Fruit fly (Drosophila melanogaster) whole organism, embryonic: ENCODE measurements around the gene CG11052.

Experiments
- Asciz ChIP-seq: fragments of 200-800 bp; sonication (Bioruptor generic); optimal IDR thresholded peaks from 2 replicates; lab custom pipeline; 2017; ENCODE audit warnings: missing biosample characterization, mild to moderate bottlenecking, missing genetic modification characterization, missing genetic modification reagents
- Atf6 ChIP-seq: fragments of 200-800 bp; sonication (Bioruptor generic); IDR thresholded peaks from 2 replicates; pipeline ENCODE4 v1.3.6; 2022; ENCODE audit warnings: missing biosample characterization, missing genetic modification characterization
- CG10543 ChIP-seq: fragments of 200-800 bp; sonication (Bioruptor generic); optimal IDR thresholded peaks from 3 replicates; lab custom pipeline; 2017; ENCODE audit warnings: missing biosample characterization, mild to moderate bottlenecking, missing genetic modification characterization, moderate library complexity
- CG10654 ChIP-seq: fragments of 200-800 bp; sonication (Bioruptor generic); optimal IDR thresholded peaks from 2 replicates; lab custom pipeline; 2016; ENCODE audit warnings: missing biosample characterization, missing genetic modification characterization
- CG11398 ChIP-seq: fragments of 200-800 bp; sonication (Bioruptor generic); optimal IDR thresholded peaks from 2 replicates; lab custom pipeline; 2016; ENCODE audit warnings: missing biosample characterization, missing genetic modification characterization
- CG12071 ChIP-seq: fragments of 200-800 bp; sonication (Bioruptor generic); optimal IDR thresholded peaks from 3 replicates; lab custom pipeline; 2018; ENCODE audit warnings: missing biosample characterization, mild to moderate bottlenecking, missing genetic modification characterization
- CG13424 ChIP-seq: fragments of 200-800 bp; sonication (Bioruptor generic); optimal IDR thresholded peaks from 2 replicates; lab custom pipeline; 2019; ENCODE audit warnings: missing biosample characterization, mild to moderate bottlenecking, missing genetic modification characterization, moderate library complexity
- CG14710 ChIP-seq: fragments of 200-800 bp; sonication (Bioruptor generic); optimal IDR thresholded peaks from 3 replicates; lab custom pipeline; 2019; ENCODE audit warnings: missing biosample characterization, mild to moderate bottlenecking, missing genetic modification characterization, moderate library complexity
- CG15073 ChIP-seq: fragments of 200-800 bp; sonication (Bioruptor generic); optimal IDR thresholded peaks from 2 replicates; lab custom pipeline; 2016; ENCODE audit warnings: missing biosample characterization, missing genetic modification characterization
- CG15696 ChIP-seq: fragments of 200-800 bp; sonication (Bioruptor generic); optimal IDR thresholded peaks from 2 replicates; lab custom pipeline; 2019; ENCODE audit warnings: missing biosample characterization, mild to moderate bottlenecking, missing genetic modification characterization, moderate library complexity
- CG1603 ChIP-seq: fragments of 200-800 bp; sonication (Bioruptor generic); optimal IDR thresholded peaks from 2 replicates; lab custom pipeline; 2019; ENCODE audit warnings: missing biosample characterization, mild to moderate bottlenecking, missing genetic modification characterization, moderate library complexity
- CG17361 ChIP-seq: fragments of 200-800 bp; sonication (Bioruptor generic); IDR thresholded peaks from 3 replicates; pipeline ENCODE4 v1.3.6; 2022; ENCODE audit warnings: missing biosample characterization, missing genetic modification characterization
- CG2875 ChIP-seq: fragments of 200-800 bp; sonication (Bioruptor generic); optimal IDR thresholded peaks from 2 replicates; lab custom pipeline; 2017; ENCODE audit warnings: missing biosample characterization, mild to moderate bottlenecking, missing genetic modification characterization, missing genetic modification reagents
- CG7372 ChIP-seq: fragments of 200-800 bp; sonication (Bioruptor generic); IDR thresholded peaks from 2 replicates; pipeline ENCODE4 v1.3.6; 2022; ENCODE audit warnings: missing biosample characterization, missing genetic modification characterization
- CG7745 ChIP-seq: fragments of 200-800 bp; sonication (Bioruptor generic); optimal IDR thresholded peaks from 2 replicates; lab custom pipeline; 2018; ENCODE audit warnings: missing biosample characterization, mild to moderate bottlenecking, missing genetic modification characterization, moderate library complexity
- CG8765 ChIP-seq: fragments of 200-800 bp; sonication (Bioruptor generic); IDR thresholded peaks from 2 replicates; pipeline ENCODE4 v1.3.6; 2022; ENCODE audit warnings: missing biosample characterization, missing genetic modification characterization
- Chrac-16 ChIP-seq: fragments of 200-800 bp; sonication (Bioruptor generic); optimal IDR thresholded peaks from 3 replicates; lab custom pipeline; 2016; ENCODE audit warnings: missing biosample characterization, missing genetic modification characterization
- CkIIα-i1 ChIP-seq: fragments of 200-800 bp; sonication (Bioruptor generic); IDR thresholded peaks from 2 replicates; pipeline ENCODE4 v1.3.6; 2022; ENCODE audit warnings: missing biosample characterization, missing genetic modification characterization
- Dek ChIP-seq: fragments of 200-800 bp; sonication (Bioruptor generic); optimal IDR thresholded peaks from 3 replicates; lab custom pipeline; 2019; ENCODE audit warnings: missing biosample characterization, mild to moderate bottlenecking, missing genetic modification characterization, moderate library complexity
- Doc2 ChIP-seq: fragments of 200-800 bp; sonication (Bioruptor generic); IDR thresholded peaks from 2 replicates; pipeline ENCODE4 v1.3.6; 2022; ENCODE audit warnings: missing biosample characterization, missing genetic modification characterization
- HHEX ChIP-seq: fragments of 200-800 bp; sonication (Bioruptor generic); optimal IDR thresholded peaks from 3 replicates; lab custom pipeline; 2017; ENCODE audit warnings: missing biosample characterization, mild to moderate bottlenecking, missing genetic modification characterization, missing genetic modification reagents
- HLH4C ChIP-seq: fragments of 200-800 bp; sonication (Bioruptor generic); IDR thresholded peaks from 3 replicates; pipeline ENCODE4 v1.3.6; 2022; ENCODE audit warnings: missing biosample characterization, missing genetic modification characterization; ENCODE audit not compliant: partially characterized antibody
- Hmx ChIP-seq: fragments of 200-800 bp; sonication (Bioruptor generic); optimal IDR thresholded peaks from 2 replicates; lab custom pipeline; 2016; ENCODE audit warnings: missing biosample characterization, missing genetic modification characterization
- Hsf ChIP-seq: fragments of 200-800 bp; sonication (Bioruptor generic); optimal IDR thresholded peaks from 3 replicates; lab custom pipeline; 2016; ENCODE audit warnings: missing biosample characterization, missing genetic modification characterization
- MTF-1 ChIP-seq: fragments of 200-800 bp; sonication (Bioruptor generic); optimal IDR thresholded peaks from 2 replicates; lab custom pipeline; 2018; ENCODE audit warnings: missing biosample characterization, mild to moderate bottlenecking, missing genetic modification characterization, borderline replicate concordance
- Myb ChIP-seq: fragments of 200-800 bp; sonication (Bioruptor generic); optimal IDR thresholded peaks from 2 replicates; lab custom pipeline; 2016; ENCODE audit warnings: missing biosample characterization, missing genetic modification characterization
- NFAT ChIP-seq: fragments of 200-800 bp; sonication (Bioruptor generic); IDR thresholded peaks from 2 replicates; pipeline ENCODE4 v1.3.6; 2022; ENCODE audit warnings: missing biosample characterization, missing genetic modification characterization
- PHDP ChIP-seq: fragments of 200-800 bp; sonication (Bioruptor generic); optimal IDR thresholded peaks from 3 replicates; lab custom pipeline; 2018; ENCODE audit warnings: missing biosample characterization, mild to moderate bottlenecking, missing genetic modification characterization, moderate library complexity
- Side ChIP-seq: fragments of 200-800 bp; sonication (Bioruptor generic); optimal IDR thresholded peaks from 2 replicates; lab custom pipeline; 2016; ENCODE audit warnings: missing biosample characterization, missing genetic modification characterization
- Six4 ChIP-seq: fragments of 200-800 bp; sonication (Bioruptor generic); optimal IDR thresholded peaks from 2 replicates; lab custom pipeline; 2016; ENCODE audit warnings: missing biosample characterization, missing genetic modification characterization
- Spps ChIP-seq: fragments of 200-800 bp; sonication (Bioruptor generic); optimal IDR thresholded peaks from 2 replicates; lab custom pipeline; 2018; ENCODE audit warnings: missing biosample characterization, mild to moderate bottlenecking, missing genetic modification characterization
- Taf1 ChIP-seq: fragments of 200-800 bp; sonication (Bioruptor generic); IDR thresholded peaks from 2 replicates; pipeline ENCODE4 v1.3.6; 2022; ENCODE audit warnings: missing biosample characterization, missing genetic modification characterization
- abd-A ChIP-seq: fragments of 200-800 bp; sonication (Bioruptor generic); optimal IDR thresholded peaks from 3 replicates; lab custom pipeline; 2019; ENCODE audit warnings: missing biosample characterization, mild to moderate bottlenecking, missing genetic modification characterization, moderate library complexity
- ase ChIP-seq: fragments of 200-800 bp; sonication (Bioruptor generic); IDR thresholded peaks from 3 replicates; pipeline ENCODE4 v1.3.6; 2022; ENCODE audit warnings: missing biosample characterization, missing genetic modification characterization
- btn ChIP-seq: fragments of 200-800 bp; sonication (Bioruptor generic); optimal IDR thresholded peaks from 2 replicates; lab custom pipeline; 2016; ENCODE audit warnings: missing biosample characterization, missing genetic modification characterization
- cad ChIP-seq: fragments of >200 bp; optimal IDR thresholded peaks from 2 replicates; lab custom pipeline; 2017; ENCODE audit warnings: missing biosample characterization, missing genetic modification characterization
- ci ChIP-seq: fragments of 200-800 bp; sonication (Bioruptor generic); IDR thresholded peaks from 3 replicates; pipeline ENCODE4 v1.3.6; 2022; ENCODE audit warnings: missing biosample characterization, missing genetic modification characterization
- da ChIP-seq: fragments of 200-800 bp; sonication (Bioruptor generic); optimal IDR thresholded peaks from 2 replicates; lab custom pipeline; 2016; ENCODE audit warnings: missing biosample characterization, missing genetic modification characterization
- dmrt11E ChIP-seq: fragments of 200-800 bp; sonication (Bioruptor generic); optimal IDR thresholded peaks from 3 replicates; lab custom pipeline; 2018; ENCODE audit warnings: missing biosample characterization, mild to moderate bottlenecking, missing genetic modification characterization, moderate library complexity
- fd64A ChIP-seq: fragments of 200-800 bp; sonication (Bioruptor generic); optimal IDR thresholded peaks from 3 replicates; lab custom pipeline; 2018; ENCODE audit warnings: missing biosample characterization, mild to moderate bottlenecking, missing genetic modification characterization
- gcm ChIP-seq: fragments of 200-800 bp; sonication (Bioruptor generic); optimal IDR thresholded peaks from 2 replicates; lab custom pipeline; 2019; ENCODE audit warnings: missing biosample characterization, mild to moderate bottlenecking, missing genetic modification characterization, moderate library complexity
- insv ChIP-seq, 2 experiments: fragments of 200-800 bp; sonication (Bioruptor generic); optimal IDR thresholded peaks; 3 replicates each; lab custom pipeline; 2016 to 2018; ENCODE audit warnings: missing biosample characterization in 2 of 2, missing genetic modification characterization in 2 of 2
- klu ChIP-seq: fragments of 200-800 bp; sonication (Bioruptor generic); IDR thresholded peaks from 2 replicates; pipeline ENCODE4 v1.3.6; 2022; ENCODE audit warnings: missing biosample characterization, missing genetic modification characterization
- lab ChIP-seq: fragments of 200-800 bp; sonication (Bioruptor generic); optimal IDR thresholded peaks from 3 replicates; lab custom pipeline; 2017; ENCODE audit warnings: missing biosample characterization, missing genetic modification characterization, mild to moderate bottlenecking, moderate library complexity, missing genetic modification reagents
- pho ChIP-seq: fragments of 200-800 bp; sonication (Bioruptor generic); optimal IDR thresholded peaks from 2 replicates; lab custom pipeline; 2016; ENCODE audit warnings: missing biosample characterization, missing genetic modification characterization
- psq ChIP-seq: fragments of 200-800 bp; sonication (Bioruptor generic); optimal IDR thresholded peaks from 2 replicates; lab custom pipeline; 2017; ENCODE audit warnings: missing biosample characterization, missing genetic modification characterization
- row ChIP-seq: fragments of 200-800 bp; sonication (Bioruptor generic); IDR thresholded peaks from 3 replicates; pipeline ENCODE4 v1.3.6; 2022; ENCODE audit warnings: missing biosample characterization, missing genetic modification characterization
- sima ChIP-seq: fragments of 200-800 bp; sonication (Bioruptor generic); optimal IDR thresholded peaks from 2 replicates; lab custom pipeline; 2016; ENCODE audit warnings: missing biosample characterization, missing genetic modification characterization
- sr ChIP-seq: fragments of 200-800 bp; sonication (Bioruptor generic); IDR thresholded peaks from 3 replicates; pipeline ENCODE4 v1.3.6; 2022; ENCODE audit warnings: missing biosample characterization, missing genetic modification characterization
- toy ChIP-seq: fragments of 200-800 bp; sonication (Bioruptor generic); IDR thresholded peaks from 2 replicates; pipeline ENCODE4 v1.3.6; 2022; ENCODE audit warnings: missing biosample characterization, missing genetic modification characterization
- zf30C ChIP-seq: fragments of 200-800 bp; sonication (Bioruptor generic); optimal IDR thresholded peaks from 3 replicates; lab custom pipeline; 2018; ENCODE audit warnings: missing biosample characterization, mild to moderate bottlenecking, missing genetic modification characterization

The CG11052 gene

DNA sequence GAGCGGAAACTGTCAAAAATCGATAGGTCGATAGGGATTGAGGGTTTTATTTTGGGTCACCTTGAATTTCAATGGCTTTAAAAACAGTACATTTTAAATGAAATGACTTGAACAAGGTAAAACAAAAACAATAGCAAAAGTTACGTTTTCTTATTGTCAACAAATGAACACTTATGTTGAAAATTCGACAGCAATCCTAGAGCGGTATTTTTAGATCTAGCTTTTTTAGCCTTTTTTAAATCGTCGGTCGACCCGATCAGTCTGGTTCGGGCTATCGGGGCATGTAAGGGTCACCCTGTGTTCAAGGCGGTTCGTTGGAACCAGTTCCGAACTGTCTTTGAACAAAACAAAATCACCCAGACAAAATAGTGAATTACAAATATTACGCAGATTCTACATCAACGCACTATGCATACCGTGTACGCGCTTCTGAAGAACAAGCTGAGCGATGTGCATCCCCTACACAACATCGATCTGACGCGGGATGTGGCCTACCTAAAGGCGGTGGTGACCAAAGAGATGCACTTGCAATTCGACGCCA lies at the start of gene CG11052, which contains the start of gene CG3223 (continued):
- TF ChIP-seq zf30C (GFP tag; lab: Kevin White, UChicago), result no peak
- no peak for TF ChIP-seq Hsf (GFP tag; lab: Kevin White, UChicago)
- TF ChIP-seq toy (GFP tag; lab: Robert Waterston, UW), result no peak
- TF ChIP-seq Atf6 (GFP tag; lab: Robert Waterston, UW), result no peak
- peak; percentile 44 for TF ChIP-seq CG13424 (tag; lab: Kevin White, UChicago)
- TF ChIP-seq PHDP (tag; lab: Kevin White, UChicago), result no peak
- TF ChIP-seq CG15696 (tag; lab: Kevin White, UChicago), result peak; percentile 8
- no peak for TF ChIP-seq da (GFP tag; lab: Kevin White, UChicago)
- TF ChIP-seq CG7745 (tag; lab: Kevin White, UChicago), result no peak
- peak; percentile 66 for TF ChIP-seq cad (GFP tag; lab: Kevin White, UChicago)
- TF ChIP-seq lab (GFP tag; lab: Kevin White, UChicago), result no peak
- no peak for TF ChIP-seq Taf1
- TF ChIP-seq klu, result no peak
- no peak; the same call in 1 of the 3 replicates for TF ChIP-seq HLH4C (GFP tag; lab: Robert Waterston, UW)
- TF ChIP-seq Six4, result no peak
- TF ChIP-seq CG15073 (GFP tag; lab: Kevin White, UChicago), result no peak
- no peak for TF ChIP-seq CG10654 (GFP tag; lab: Kevin White, UChicago)
- no peak for TF ChIP-seq Dek (tag; lab: Kevin White, UChicago)
- TF ChIP-seq row (GFP tag; lab: Robert Waterston, UW), result peak; percentile 62
- TF ChIP-seq NFAT (GFP tag; lab: Robert Waterston, UW), result no peak; the same call in 1 of the 2 replicates
- peak; percentile 48 for TF ChIP-seq CG1603
- 0 out of 3 replicates have a peak, but pooled peaks have one; percentile 17 for TF ChIP-seq CG17361
- no peak for TF ChIP-seq CG7372 (GFP tag; lab: Robert Waterston, UW)
- no peak for TF ChIP-seq CG8765 (GFP tag; lab: Robert Waterston, UW)
- TF ChIP-seq dmrt11E, result no peak
- peak; percentile 29 for TF ChIP-seq pho (GFP tag; lab: Kevin White, UChicago)
- TF ChIP-seq Side, result peak; percentile 24
- no peak for TF ChIP-seq insv (GFP tag; optimal IDR thresholded peaks at IDR 0.05; lab: Kevin White, UChicago)
- no peak for TF ChIP-seq fd64A (GFP tag; lab: Kevin White, UChicago)
- no peak for TF ChIP-seq CG11398 (GFP tag; lab: Kevin White, UChicago)
- TF ChIP-seq HHEX, result no peak
- peak; percentile 58; the same call in 2 of the 3 replicates for TF ChIP-seq ci (GFP tag; lab: Robert Waterston, UW)
- no peak for TF ChIP-seq MTF-1 (GFP tag; lab: Kevin White, UChicago)
- no peak for TF ChIP-seq Hmx (GFP tag; lab: Kevin White, UChicago)
- TF ChIP-seq btn (GFP tag; lab: Kevin White, UChicago), result no peak
- peak; percentile 6 for TF ChIP-seq CG10543 (GFP tag; lab: Kevin White, UChicago)
- TF ChIP-seq sr (GFP tag; lab: Robert Waterston, UW), result no peak
- TF ChIP-seq CG14710 (tag; lab: Kevin White, UChicago), result peak; percentile 45
- no peak for TF ChIP-seq abd-A (tag; lab: Kevin White, UChicago)
- TF ChIP-seq Doc2 (GFP tag; lab: Robert Waterston, UW), result no peak
- TF ChIP-seq Asciz (GFP tag; lab: Kevin White, UChicago), result no peak
- no peak for TF ChIP-seq CkIIα-i1
- TF ChIP-seq ase (GFP tag; lab: Robert Waterston, UW), result no peak
- no peak for TF ChIP-seq gcm (GFP tag; lab: Kevin White, UChicago)
- no peak for TF ChIP-seq CG12071 (GFP tag; lab: Kevin White, UChicago)
- no peak for TF ChIP-seq Chrac-16 (GFP tag; lab: Kevin White, UChicago)
- TF ChIP-seq Spps (tag; lab: Kevin White, UChicago), result no peak
- TF ChIP-seq psq (GFP tag; lab: Kevin White, UChicago), result no peak
- TF ChIP-seq sima (GFP tag; lab: Kevin White, UChicago), result no peak
- peak; percentile 55 for TF ChIP-seq Myb
- TF ChIP-seq CG2875 (GFP tag; lab: Kevin White, UChicago), result no peak
